Worm (Caenorhabditis elegans) whole organism, L4/young adult: Measurements from ENCODE around the gene ubc-21.

Experiments
- W03F9.2 ChIP-seq: fragments of 150-350 bp; optimal IDR thresholded peaks from 2 replicates; lab custom pipeline; 2014; ENCODE audit warnings: missing biosample characterization, missing genetic modification characterization
- him-1 ChIP-seq: sonication (generic microtip); optimal IDR thresholded peaks from 2 replicates; lab custom pipeline; 2016; ENCODE audit warnings: missing genotype, missing genetic modification reagents, missing genetic modification characterization, missing compliant biosample characterization

DNA sequence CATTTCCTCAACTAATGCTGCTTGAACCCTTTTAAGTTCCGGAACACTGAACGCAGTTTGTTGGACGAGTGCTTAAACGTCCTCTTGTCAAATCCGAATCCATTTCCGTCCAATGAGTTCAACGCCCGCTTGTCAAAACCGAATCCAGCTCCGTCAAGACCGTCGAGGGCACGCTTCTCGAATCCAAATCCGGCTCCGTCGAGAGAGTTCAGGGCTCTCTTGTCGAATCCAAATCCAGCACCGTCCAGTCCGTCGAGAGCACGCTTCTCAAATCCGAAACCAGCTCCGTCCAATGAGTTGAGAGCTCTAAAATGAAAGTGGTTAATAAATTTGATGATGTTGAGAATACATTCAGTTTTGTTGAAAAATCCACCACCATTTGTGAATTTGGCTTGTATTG, 48.3 kb downstream of the ubc-21 start:
- no peak for TF ChIP-seq W03F9.2 (tag; lab: Kevin White, UChicago)
- TF ChIP-seq him-1 (tag; lab: Kevin White, UChicago), result no peak
